Fruit fly (Drosophila melanogaster): Measurements from ENCODE around the gene Sgs7.
A peak's percentile ranks its signal among the peaks of the same experiment; 100 is the strongest.

The Sgs7 gene

DNA sequence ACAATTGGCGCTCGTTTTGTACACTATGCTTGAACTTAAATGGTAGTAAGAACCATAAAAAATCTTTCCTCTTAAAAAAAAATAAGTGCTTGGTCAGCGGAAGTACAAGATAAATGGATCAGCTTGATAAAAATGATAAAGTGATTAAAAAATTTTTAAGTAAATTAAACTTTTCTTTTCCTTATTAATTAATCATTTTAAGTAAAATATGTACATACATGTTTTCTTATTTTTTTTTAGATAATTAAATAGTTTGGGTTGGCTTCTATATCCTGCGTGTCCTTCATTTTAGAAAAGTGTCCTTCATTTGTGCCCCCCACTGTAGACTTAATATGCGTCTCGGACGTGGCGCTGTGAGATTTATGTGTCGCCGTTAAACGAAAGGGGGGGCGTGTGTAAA, 47.0 kb downstream of the Sgs7 start (continued):
- TF ChIP-seq scrt (GFP tag; optimal IDR thresholded peaks at IDR 0.05) (peak; percentile 7), CG6175 (GFP tag; IDR thresholded peaks at IDR 0.05) (peak; percentile 17; the same call in 1 of the 3 replicates), sens (GFP tag) (no peak), corto (GFP tag; optimal IDR thresholded peaks at IDR 0.05) (no peak), fd96Cb (tag; optimal IDR thresholded peaks at IDR 0.05) (no peak), ind (GFP tag; optimal IDR thresholded peaks at IDR 0.05) (peak; percentile 10), dati (GFP tag; IDR thresholded peaks at IDR 0.05) (no peak), lab (GFP tag; optimal IDR thresholded peaks at IDR 0.05) (peak; percentile 54), CG2712 (tag; optimal IDR thresholded peaks at IDR 0.05) (peak; percentile 11), lmd (GFP tag; IDR thresholded peaks at IDR 0.05) (peak; percentile 18; the same call in 1 of the 2 replicates), H2.0 (GFP tag; IDR thresholded peaks at IDR 0.05) (no peak), CG14050 (GFP tag; IDR thresholded peaks at IDR 0.05) (no peak), CG2120 (GFP tag; optimal IDR thresholded peaks at IDR 0.05) (peak; percentile 47), bcd (GFP tag; optimal IDR thresholded peaks at IDR 0.05) (peak; percentile 32), al (GFP tag; IDR thresholded peaks at IDR 0.05) (0 out of 2 replicates have a peak, but pooled peaks have one; percentile 3), lilli (GFP tag; optimal IDR thresholded peaks at IDR 0.05) (peak; percentile 24), bab2 (GFP tag; optimal IDR thresholded peaks at IDR 0.05) (no peak), CG9727 (GFP tag; optimal IDR thresholded peaks at IDR 0.05) (peak; percentile 51), PHDP (tag; optimal IDR thresholded peaks at IDR 0.05) (peak; percentile 52), gsb (GFP tag; IDR thresholded peaks at IDR 0.05) (no peak), CG18619 (GFP tag; optimal IDR thresholded peaks at IDR 0.05) (peak; percentile 44), CG13624 (GFP tag; optimal IDR thresholded peaks at IDR 0.05) (no peak), CG7556 (GFP tag; optimal IDR thresholded peaks at IDR 0.05) (peak; percentile 75), Hand (GFP tag; optimal IDR thresholded peaks at IDR 0.05) (peak; percentile 64), fd3F (GFP tag; optimal IDR thresholded peaks at IDR 0.05) (peak; percentile 31), Xbp1 (GFP tag; optimal IDR thresholded peaks at IDR 0.05) (peak; percentile 0), CG7271 (tag; optimal IDR thresholded peaks at IDR 0.05) (no peak), Rfx (GFP tag; IDR thresholded peaks at IDR 0.05) (peak; percentile 38; the same call in 1 of the 2 replicates), CG15269 (tag; optimal IDR thresholded peaks at IDR 0.05) (peak; percentile 8), CG3847 (GFP tag; IDR thresholded peaks at IDR 0.05) (0 out of 2 replicates have a peak, but pooled peaks have one; percentile 13), Oli (tag; optimal IDR thresholded peaks at IDR 0.05) (peak; percentile 27), Hr51 (GFP tag; optimal IDR thresholded peaks at IDR 0.05) (peak in 1 of 2 experiments; percentile 38), gem (tag; optimal IDR thresholded peaks at IDR 0.05) (peak; percentile 67), slbo (GFP tag; IDR thresholded peaks at IDR 0.05) (peak; percentile 53; the same call in 1 of the 2 replicates), CG11696 (GFP tag; IDR thresholded peaks at IDR 0.05) (peak; percentile 71; the same call in 1 of the 2 replicates), knrl (GFP tag; IDR thresholded peaks at IDR 0.05; ENCODE audit: partially characterized antibody) (no peak), ranshi (GFP tag; IDR thresholded peaks at IDR 0.05) (no peak), CG14014 (GFP tag; IDR thresholded peaks at IDR 0.05) (0 out of 2 replicates have a peak, but pooled peaks have one; percentile 32), Mad (GFP tag; optimal IDR thresholded peaks at IDR 0.05) (no peak), row (GFP tag; IDR thresholded peaks at IDR 0.05) (peak; percentile 15; the same call in 1 of the 3 replicates), CG17359 (tag; optimal IDR thresholded peaks at IDR 0.05) (no peak), CG10147 (GFP tag; optimal IDR thresholded peaks at IDR 0.05) (peak; percentile 27), CG10209 (GFP tag; optimal IDR thresholded peaks at IDR 0.05) (peak; percentile 26), CG12155 (GFP tag; optimal IDR thresholded peaks at IDR 0.05) (peak; percentile 23), grau (tag; optimal IDR thresholded peaks at IDR 0.05) (peak; percentile 61), Fer1 (GFP tag; optimal IDR thresholded peaks at IDR 0.05) (peak; percentile 11), cwo (GFP tag; optimal IDR thresholded peaks at IDR 0.05) (peak; percentile 27), CG4328 (GFP tag; optimal IDR thresholded peaks at IDR 0.05) (no peak), CG8388 (GFP tag; optimal IDR thresholded peaks at IDR 0.05) (peak; percentile 24), CG12391 (tag; optimal IDR thresholded peaks at IDR 0.05) (peak; percentile 21)
